Worm (Caenorhabditis elegans): Measurements from ENCODE around the gene srsx-12.

- TF ChIP-seq snpc-4 (tag; optimal IDR thresholded peaks at IDR 0.05) = no peak
- TF ChIP-seq aly-2 (tag; optimal IDR thresholded peaks at IDR 0.05) = no peak
- no peak for TF ChIP-seq ztf-4 (tag; optimal IDR thresholded peaks at IDR 0.05)
- TF ChIP-seq nhr-11 (tag; optimal IDR thresholded peaks at IDR 0.05) = no peak
- TF ChIP-seq ama-1 (optimal IDR thresholded peaks at IDR 0.05) = no peak
- no peak for TF ChIP-seq pqm-1 (tag; optimal IDR thresholded peaks at IDR 0.05)
- TF ChIP-seq pha-4 (tag; optimal IDR thresholded peaks at IDR 0.05) = no peak
- no peak for TF ChIP-seq tbx-2 (tag; optimal IDR thresholded peaks at IDR 0.05)
- no peak for TF ChIP-seq nhr-237 (tag; optimal IDR thresholded peaks at IDR 0.05)
- TF ChIP-seq fos-1 (tag; optimal IDR thresholded peaks at IDR 0.05) = no peak
- TF ChIP-seq unc-62 (GFP tag; optimal IDR thresholded peaks at IDR 0.05) = no peak
- no peak for TF ChIP-seq nhr-76 (tag; optimal IDR thresholded peaks at IDR 0.05)
- no peak for TF ChIP-seq nhr-25 (tag; optimal IDR thresholded peaks at IDR 0.05)
These were observed 42.6 kb upstream of the srsx-12 start for ce11 chrV:5023355-5023754.
